Fruit fly (Drosophila melanogaster): ENCODE results near the gene CG6138.
A peak's percentile ranks its signal among the peaks of the same experiment; 100 is the strongest.

The CG6138 gene

DNA sequence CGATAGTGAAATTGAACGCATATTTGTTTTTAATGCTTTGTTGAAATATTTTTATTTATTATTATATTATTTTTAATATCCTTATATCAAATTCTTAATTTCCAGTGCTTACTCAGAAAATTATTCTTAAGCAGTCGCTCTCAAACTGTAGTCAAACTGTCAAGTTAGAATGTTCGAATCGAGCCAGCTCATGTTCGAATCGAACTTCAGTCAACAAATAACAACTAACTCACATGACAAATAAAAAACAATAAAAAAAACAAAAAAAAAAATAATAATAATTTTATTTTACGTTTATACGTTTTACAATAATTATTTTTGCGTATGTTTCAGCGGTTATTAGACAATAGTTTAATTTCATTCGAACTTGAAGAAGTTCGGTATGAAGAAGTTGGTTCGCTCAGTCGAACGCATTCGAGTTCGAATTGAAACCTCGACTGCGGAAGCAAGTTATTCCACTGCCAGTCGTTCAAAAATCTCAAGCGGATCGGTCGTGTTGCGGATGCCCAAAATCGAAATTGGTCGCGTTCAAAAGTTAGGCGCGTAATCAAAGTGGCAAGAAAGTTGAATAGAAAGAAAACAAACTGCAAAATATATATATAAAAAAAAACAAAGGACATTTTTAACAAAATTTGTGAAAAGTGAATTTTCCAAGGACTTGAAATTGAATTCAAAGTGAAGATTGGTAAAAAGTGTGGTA is 22.5 kb upstream of the CG6138 start, which contains the start of gene Trim9:
TSS of gene Trim9 (plus strand) at position 463 of the 700 bp plus-strand sequence.
- TF ChIP-seq CG6163 (GFP tag; IDR thresholded peaks at IDR 0.05) (peak; percentile 32; the same call in 1 of the 3 replicates), CG8319 (GFP tag; optimal IDR thresholded peaks at IDR 0.05) (no peak), eg (GFP tag; IDR thresholded peaks at IDR 0.05) (0 out of 3 replicates have a peak, but pooled peaks have one; percentile 6)

DNA sequence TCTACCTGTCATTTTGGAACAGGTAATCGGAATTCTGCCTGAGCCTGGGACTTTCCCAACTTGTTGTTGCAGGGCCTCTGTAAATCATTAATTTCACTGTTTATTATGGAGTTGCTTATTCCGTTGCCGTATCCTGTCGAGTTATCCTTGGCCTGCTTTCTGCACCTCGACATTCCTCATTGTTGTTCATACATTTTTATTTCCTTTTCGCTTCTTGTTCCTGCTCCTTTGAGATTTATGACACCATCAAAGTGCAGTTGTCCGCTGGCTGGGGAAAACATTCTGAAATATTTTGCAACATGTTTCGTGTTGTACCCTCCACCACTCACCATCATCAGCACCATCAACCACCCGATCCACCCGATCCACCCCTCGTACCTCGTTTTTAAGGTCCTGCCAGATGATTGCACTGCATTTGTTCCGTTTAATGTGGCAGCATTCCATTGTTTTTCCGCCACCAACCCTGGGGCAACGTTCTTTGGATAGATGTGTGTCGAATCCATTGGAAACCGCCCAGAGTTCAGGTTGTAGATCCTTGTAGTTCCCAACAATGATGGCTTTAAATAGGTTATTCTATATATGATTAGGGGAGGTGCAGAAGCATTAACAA is 18.1 kb upstream of the CG6138 start:
- TF ChIP-seq Eip78C (GFP tag), result no peak

DNA sequence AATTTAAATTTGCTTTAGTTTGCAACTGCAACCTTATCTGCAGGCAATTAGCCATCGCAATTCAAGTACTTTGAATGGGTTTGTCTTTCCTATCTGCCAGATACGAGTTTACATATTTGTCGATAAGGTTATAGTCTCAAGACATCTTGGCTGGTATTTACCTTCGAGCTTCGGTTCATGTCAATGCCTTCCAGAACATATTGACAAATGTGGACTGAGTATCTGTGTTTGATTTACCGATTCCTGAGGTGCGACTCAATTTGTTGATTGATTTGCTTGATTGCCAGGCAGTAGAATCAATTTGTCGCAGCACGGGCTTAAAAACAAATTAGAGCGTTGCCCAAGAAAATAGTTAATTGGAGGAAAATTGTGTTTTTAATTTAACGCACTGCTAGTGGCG is 14.2 kb upstream of the CG6138 start:
- TF ChIP-seq CG4318 (GFP tag; optimal IDR thresholded peaks at IDR 0.05), result no peak
- peak; percentile 22 for TF ChIP-seq CG10631 (GFP tag; optimal IDR thresholded peaks at IDR 0.05)
- TF ChIP-seq salr (GFP tag; optimal IDR thresholded peaks at IDR 0.05), result no peak
- TF ChIP-seq eg (GFP tag; IDR thresholded peaks at IDR 0.05), result 0 out of 3 replicates have a peak, but pooled peaks have one; percentile 27
- no peak for TF ChIP-seq pdm3 (GFP tag; optimal IDR thresholded peaks at IDR 0.05)
- TF ChIP-seq esn (GFP tag; optimal IDR thresholded peaks at IDR 0.05), result peak; percentile 3
- TF ChIP-seq cyc (GFP tag; optimal IDR thresholded peaks at IDR 0.05), result no peak
- TF ChIP-seq fkh (GFP tag; optimal IDR thresholded peaks at IDR 0.05), result peak; percentile 90
- no peak for TF ChIP-seq CG1621 (tag; optimal IDR thresholded peaks at IDR 0.05)
- TF ChIP-seq vri (GFP tag; optimal IDR thresholded peaks at IDR 0.05), result peak; percentile 24
- TF ChIP-seq Eip78C (GFP tag), result peak; percentile 24

DNA sequence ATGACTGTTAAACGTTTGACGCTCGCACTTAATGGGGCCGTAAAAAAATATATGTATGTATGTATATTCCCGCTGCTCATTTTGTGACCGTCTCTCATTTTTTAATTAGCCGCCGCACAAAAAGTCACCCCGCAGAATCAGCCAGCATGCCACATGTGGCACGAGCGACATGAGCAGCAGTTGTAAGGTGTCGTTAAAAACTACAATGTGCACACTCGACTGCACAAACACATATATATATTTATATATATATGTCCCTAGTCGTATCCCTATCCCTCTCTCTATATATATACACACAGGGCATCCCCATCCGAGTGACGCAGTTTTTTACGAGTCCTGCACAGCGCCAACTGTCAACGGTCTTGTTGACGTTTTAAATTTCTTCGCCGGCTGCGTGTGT is 13.4 kb upstream of the CG6138 start:
- TF ChIP-seq CG31627 (GFP tag; optimal IDR thresholded peaks at IDR 0.05) (no peak), CG1621 (tag; optimal IDR thresholded peaks at IDR 0.05) (no peak), acj6 (GFP tag; optimal IDR thresholded peaks at IDR 0.05) (no peak), Ets21C (GFP tag; optimal IDR thresholded peaks at IDR 0.05) (no peak), salr (GFP tag; optimal IDR thresholded peaks at IDR 0.05) (no peak), Hr4 (GFP tag; optimal IDR thresholded peaks at IDR 0.05) (no peak), dsx (GFP tag; optimal IDR thresholded peaks at IDR 0.05; ENCODE audit: poor library complexity, severe bottlenecking) (peak; percentile 63), cyc (GFP tag; optimal IDR thresholded peaks at IDR 0.05) (no peak), CG11902 (GFP tag; optimal IDR thresholded peaks at IDR 0.05) (no peak), CG15336 (GFP tag; IDR thresholded peaks at IDR 0.05) (no peak), CG3919 (GFP tag; optimal IDR thresholded peaks at IDR 0.05) (no peak), CG6163 (GFP tag; IDR thresholded peaks at IDR 0.05) (no peak), Eip78C (GFP tag) (peak; percentile 41), Sox15 (GFP tag; optimal IDR thresholded peaks at IDR 0.05) (no peak), CG10631 (GFP tag; optimal IDR thresholded peaks at IDR 0.05) (no peak)

DNA sequence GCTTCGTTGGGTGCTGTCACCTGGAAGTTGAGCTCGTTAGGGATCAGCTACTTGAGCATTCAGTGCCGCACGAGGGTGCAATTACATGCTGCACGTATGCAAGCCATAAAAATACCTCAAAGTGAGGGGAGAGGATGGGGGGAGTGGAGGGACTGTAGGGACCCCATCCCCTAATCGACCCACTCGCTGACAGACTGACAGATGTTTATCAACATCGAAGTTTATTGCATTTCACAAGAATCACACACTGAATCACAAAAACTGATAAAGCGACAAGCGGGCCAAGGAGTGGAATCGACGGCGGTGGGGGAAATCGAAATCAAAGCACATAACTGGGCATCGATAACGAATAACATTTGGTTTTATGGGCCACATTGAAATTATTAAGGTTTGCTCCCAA is 12.4 kb upstream of the CG6138 start:
- TF ChIP-seq CG16779 (tag; optimal IDR thresholded peaks at IDR 0.05), result no peak
- TF ChIP-seq vri (GFP tag; optimal IDR thresholded peaks at IDR 0.05), result peak; percentile 44

DNA sequence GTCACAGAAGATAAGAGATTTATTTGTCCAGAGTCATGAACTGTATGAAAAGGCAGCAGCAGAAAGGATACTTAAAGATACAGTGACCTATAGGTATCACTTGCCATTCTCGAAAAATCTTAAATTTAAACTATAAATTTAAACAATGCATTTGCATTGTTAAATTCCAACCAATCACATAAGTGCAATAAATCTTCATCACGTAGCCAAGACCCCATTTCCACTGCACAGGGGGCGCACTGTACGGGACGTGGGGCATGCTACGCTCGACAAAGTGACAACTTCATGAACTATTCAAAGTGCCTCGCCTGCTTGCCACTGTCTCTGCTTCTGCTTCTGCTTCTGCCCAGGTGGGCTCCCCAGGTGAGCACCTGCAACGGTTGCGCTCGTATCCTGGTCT is 11.8 kb upstream of the CG6138 start:
- peak; percentile 2 for TF ChIP-seq Hr39 (GFP tag; optimal IDR thresholded peaks at IDR 0.05)
- TF ChIP-seq net (GFP tag; optimal IDR thresholded peaks at IDR 0.05), result no peak
- TF ChIP-seq eg (GFP tag; IDR thresholded peaks at IDR 0.05), result peak; percentile 42; the same call in 1 of the 3 replicates
- TF ChIP-seq CG7368 (GFP tag; optimal IDR thresholded peaks at IDR 0.05), result no peak
- peak; percentile 12 for TF ChIP-seq acj6 (GFP tag; optimal IDR thresholded peaks at IDR 0.05)
- peak; percentile 50; the same call in 2 of the 3 replicates for TF ChIP-seq CG6163 (GFP tag; IDR thresholded peaks at IDR 0.05)
- no peak for TF ChIP-seq CG1621 (tag; optimal IDR thresholded peaks at IDR 0.05)

DNA sequence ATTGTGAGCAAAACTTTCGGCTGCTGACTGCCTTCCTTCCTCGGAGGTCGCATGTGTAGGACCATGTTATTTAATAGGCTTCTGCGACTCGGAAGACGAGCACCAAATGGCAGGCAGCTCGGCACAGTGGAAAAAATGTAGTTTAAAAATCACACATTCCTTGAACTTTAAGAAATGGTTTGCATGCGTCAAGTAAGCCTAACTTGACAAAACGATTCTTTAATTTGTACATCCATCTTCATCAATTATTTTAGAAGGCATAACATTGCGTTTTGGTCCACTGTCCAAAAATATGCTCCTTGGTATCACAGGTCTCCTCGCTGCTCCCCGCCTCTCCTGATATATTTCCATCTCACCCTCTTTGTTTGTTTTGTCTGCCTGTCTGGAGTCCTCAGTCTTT is 1.4 kb upstream of the CG6138 start:
- TF ChIP-seq salr (GFP tag; optimal IDR thresholded peaks at IDR 0.05) (no peak), topi (GFP tag; optimal IDR thresholded peaks at IDR 0.05) (peak; percentile 13), Hr38 (GFP tag; optimal IDR thresholded peaks at IDR 0.05) (no peak), CG10631 (GFP tag; optimal IDR thresholded peaks at IDR 0.05) (no peak), Hr39 (GFP tag; optimal IDR thresholded peaks at IDR 0.05) (peak; percentile 34), vri (GFP tag; optimal IDR thresholded peaks at IDR 0.05) (no peak), pdm3 (GFP tag; optimal IDR thresholded peaks at IDR 0.05) (peak; percentile 27), Eip78C (GFP tag) (peak; percentile 66), svp (GFP tag) (peak; percentile 64), dac (GFP tag; optimal IDR thresholded peaks at IDR 0.05) (no peak), eg (GFP tag; IDR thresholded peaks at IDR 0.05) (no peak), CG3032 (tag; optimal IDR thresholded peaks at IDR 0.05) (no peak), Ets96B (tag; optimal IDR thresholded peaks at IDR 0.05) (peak; percentile 40), CG6854 (GFP tag; optimal IDR thresholded peaks at IDR 0.05) (no peak), Sox14 (GFP tag; optimal IDR thresholded peaks at IDR 0.05) (peak; percentile 7), CG34406 (GFP tag; optimal IDR thresholded peaks at IDR 0.05) (peak; percentile 22), CG31627 (GFP tag; optimal IDR thresholded peaks at IDR 0.05) (no peak), OdsH (GFP tag; optimal IDR thresholded peaks at IDR 0.05) (peak; percentile 32), dsx (GFP tag; optimal IDR thresholded peaks at IDR 0.05; ENCODE audit: poor library complexity, severe bottlenecking) (peak; percentile 15), esn (GFP tag; optimal IDR thresholded peaks at IDR 0.05) (no peak), CG1621 (tag; optimal IDR thresholded peaks at IDR 0.05) (peak; percentile 55)
